Fruit fly (Drosophila melanogaster) whole organism, wandering third instar larva: ENCODE measurements around the gene Drak.

Source experiments
- Abd-B ChIP-seq: fragments of >200 bp; optimal IDR thresholded peaks from 2 replicates; lab custom pipeline; 2017; ENCODE audit warnings: missing biosample characterization, missing genetic modification characterization
- CG32264 ChIP-seq: fragments of 200-800 bp; sonication (Bioruptor generic); optimal IDR thresholded peaks from 2 replicates; lab custom pipeline; 2016; ENCODE audit warnings: missing biosample characterization, missing genetic modification characterization
- CG9705 ChIP-seq: fragments of 200-800 bp; sonication (Bioruptor generic); optimal IDR thresholded peaks from 2 replicates; lab custom pipeline; 2018; ENCODE audit warnings: missing biosample characterization, mild to moderate bottlenecking, missing genetic modification characterization
- Dfd ChIP-seq: fragments of >200 bp; optimal IDR thresholded peaks from 2 replicates; lab custom pipeline; 2017; ENCODE audit warnings: missing biosample characterization, missing genetic modification characterization
- GATAd ChIP-seq: sonication (Bioruptor generic); optimal IDR thresholded peaks from 2 replicates; lab custom pipeline; 2016; ENCODE audit warnings: missing biosample characterization, missing genetic modification characterization
- HLH106 ChIP-seq: fragments of 200-800 bp; optimal IDR thresholded peaks from 3 replicates; lab custom pipeline; 2019; ENCODE audit warnings: missing biosample characterization, mild to moderate bottlenecking, missing genetic modification characterization, moderate library complexity
- Hnf4 ChIP-seq: fragments of 200-800 bp; sonication (Bioruptor generic); optimal IDR thresholded peaks from 2 replicates; lab custom pipeline; 2016; ENCODE audit warnings: missing biosample characterization, mild to moderate bottlenecking, missing genetic modification characterization
- Hr83 ChIP-seq: fragments of 200-300 bp; sonication (Bioruptor generic); optimal IDR thresholded peaks from 2 replicates; lab custom pipeline; 2016; ENCODE audit warnings: missing biosample characterization, mild to moderate bottlenecking, missing genetic modification characterization, moderate library complexity; ENCODE audit not compliant: poor library complexity, severe bottlenecking
- Mio ChIP-seq: sonication (Bioruptor generic); optimal IDR thresholded peaks from 2 replicates; lab custom pipeline; 2016; ENCODE audit warnings: missing biosample characterization, missing genetic modification characterization
- Myc ChIP-seq: fragments of >200 bp; optimal IDR thresholded peaks from 2 replicates; lab custom pipeline; 2017
- N ChIP-seq: fragments of >200 bp; optimal IDR thresholded peaks from 2 replicates; lab custom pipeline; 2018; ENCODE audit warnings: missing biosample characterization, missing external identifiers, missing genetic modification characterization
- OdsH ChIP-seq: fragments of 200-800 bp; sonication (Bioruptor generic); optimal IDR thresholded peaks from 2 replicates; lab custom pipeline; 2016; ENCODE audit warnings: missing biosample characterization, mild to moderate bottlenecking, missing genetic modification characterization
- Rel ChIP-seq, 2 experiments: fragments of 200-800 bp; sonication (Bioruptor generic) in 1 of 2; optimal IDR thresholded peaks; 2 replicates in 1 of 2; 3 replicates in 1 of 2; lab custom pipeline; 2016 to 2019; ENCODE audit warnings: mild to moderate bottlenecking in 2 of 2, missing biosample characterization in 2 of 2, missing genetic modification characterization in 2 of 2, moderate library complexity in 1 of 2
- Sp1 ChIP-seq: fragments of 200-800 bp; sonication (Bioruptor generic); optimal IDR thresholded peaks from 3 replicates; lab custom pipeline; 2019; ENCODE audit warnings: missing biosample characterization, mild to moderate bottlenecking, missing genetic modification characterization, moderate library complexity
- Vsx2 ChIP-seq: fragments of 200-300, 225-300 bp; sonication (Bioruptor generic); optimal IDR thresholded peaks from 2 replicates; lab custom pipeline; 2018; ENCODE audit warnings: missing biosample characterization, missing genetic modification characterization; ENCODE audit not compliant: partially characterized antibody
- br ChIP-seq: fragments of 200-800 bp; sonication (Bioruptor generic); optimal IDR thresholded peaks from 2 replicates; lab custom pipeline; 2016; ENCODE audit warnings: missing biosample characterization, missing genetic modification characterization
- dl ChIP-seq, 2 experiments: fragments of 175-275, 200-275 bp in 1 of 2; fragments of 200-275 bp in 1 of 2; sonication (Bioruptor generic); optimal IDR thresholded peaks; lab custom pipeline; 2018; ENCODE audit warnings: mild to moderate bottlenecking in 2 of 2, missing biosample characterization in 2 of 2, missing genetic modification characterization in 2 of 2, moderate library complexity in 2 of 2; ENCODE audit not compliant: partially characterized antibody in 2 of 2, insufficient read depth in 1 of 2
- dmrt93B ChIP-seq: fragments of 200-800 bp; sonication (Bioruptor generic); optimal IDR thresholded peaks from 2 replicates; lab custom pipeline; 2018; ENCODE audit warnings: missing biosample characterization, mild to moderate bottlenecking, missing genetic modification characterization
- dsf ChIP-seq: sonication (Bioruptor generic); optimal IDR thresholded peaks from 2 replicates; lab custom pipeline; 2016; ENCODE audit warnings: missing biosample characterization, missing genetic modification characterization, borderline replicate concordance
- ey ChIP-seq: fragments of 200-800 bp; sonication (Bioruptor generic); optimal IDR thresholded peaks from 2 replicates; lab custom pipeline; 2016; ENCODE audit warnings: missing biosample characterization, missing genetic modification characterization
- foxo ChIP-seq, 2 experiments: fragments of 200-800 bp; sonication (Bioruptor generic); optimal IDR thresholded peaks; 2 replicates in 1 of 2; 3 replicates in 1 of 2; lab custom pipeline; 2016 to 2017; ENCODE audit warnings: missing biosample characterization in 2 of 2, missing genetic modification characterization in 2 of 2
- fru ChIP-seq: fragments of 200-800 bp; sonication (Bioruptor generic); optimal IDR thresholded peaks from 3 replicates; lab custom pipeline; 2016; ENCODE audit warnings: missing biosample characterization, mild to moderate bottlenecking, missing genetic modification characterization
- h ChIP-seq: fragments of 200-800 bp; sonication (Bioruptor generic); optimal IDR thresholded peaks from 3 replicates; lab custom pipeline; 2016; ENCODE audit warnings: missing biosample characterization, mild to moderate bottlenecking, missing genetic modification characterization
- jim ChIP-seq: fragments of 175-275, 200-325 bp; sonication (Bioruptor generic); optimal IDR thresholded peaks from 2 replicates; lab custom pipeline; 2016; ENCODE audit warnings: missing biosample characterization, mild to moderate bottlenecking, missing genetic modification characterization
- pan ChIP-seq: fragments of >200 bp; optimal IDR thresholded peaks from 2 replicates; lab custom pipeline; 2017
- psq ChIP-seq: fragments of 200-800 bp; sonication (Bioruptor generic); optimal IDR thresholded peaks from 3 replicates; lab custom pipeline; 2017; ENCODE audit warnings: missing biosample characterization, mild to moderate bottlenecking, missing genetic modification characterization, moderate library complexity
- rgr ChIP-seq: fragments of 200-800 bp; sonication (Bioruptor generic); optimal IDR thresholded peaks from 3 replicates; lab custom pipeline; 2016; ENCODE audit warnings: missing biosample characterization, mild to moderate bottlenecking, missing genetic modification characterization
- sv ChIP-seq: fragments of 200-800 bp; sonication (Bioruptor generic); optimal IDR thresholded peaks from 3 replicates; lab custom pipeline; 2016; ENCODE audit warnings: missing biosample characterization, missing genetic modification characterization
- tai ChIP-seq: sonication (Bioruptor generic); optimal IDR thresholded peaks from 2 replicates; lab custom pipeline; 2016; ENCODE audit warnings: missing biosample characterization, missing genetic modification characterization
- usp ChIP-seq: fragments of >200 bp; optimal IDR thresholded peaks from 2 replicates; lab custom pipeline; 2017; ENCODE audit warnings: missing biosample characterization, missing genetic modification characterization
- woc ChIP-seq: sonication (Bioruptor generic); optimal IDR thresholded peaks from 2 replicates; lab custom pipeline; 2016; ENCODE audit warnings: missing biosample characterization, mild to moderate bottlenecking, missing genetic modification characterization

The Drak gene

dm6 chrX:11573529-11573928 lies 80.6 kb downstream of the Drak start, which contains the start of gene CG11696:
CG11696 (plus strand) TSS chrX:11573731.
- TF ChIP-seq Abd-B, result no peak
- peak; percentile 62 for TF ChIP-seq Myc
- TF ChIP-seq CG32264, result no peak
- TF ChIP-seq, all 38 proteins: peak for 1

DNA sequence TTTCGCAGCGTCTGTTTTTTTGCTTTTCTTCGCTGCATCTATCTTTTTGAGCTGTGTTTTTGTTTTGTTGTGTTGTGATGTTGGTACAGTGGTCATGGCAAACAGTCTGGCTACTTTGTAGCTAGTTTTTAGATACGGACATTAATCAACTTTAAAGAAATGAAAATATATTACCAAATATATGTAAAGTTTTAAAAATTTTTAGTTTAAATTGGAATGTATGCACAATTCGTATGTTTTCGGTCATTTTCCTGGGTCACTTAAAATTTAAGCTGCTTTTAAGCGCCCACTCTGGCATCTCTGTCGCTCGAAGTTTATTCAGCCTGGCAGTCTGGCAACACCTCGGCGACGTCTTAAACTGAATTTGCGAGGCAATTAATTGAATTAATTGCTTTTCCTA lies 83.6 kb downstream of the Drak start, which contains the start of gene CG11695:
TSS of gene CG11695 (plus strand) at position 344 of the 400 bp plus-strand sequence.
- TF ChIP-seq CG9705 (peak; percentile 77), jim (GFP tag; lab: Kevin White, UChicago) (no peak), dmrt93B (peak; percentile 50), Myc (peak; percentile 94), ey (GFP tag; lab: Kevin White, UChicago) (peak; percentile 63), sv (GFP tag; lab: Kevin White, UChicago) (peak; percentile 41), HLH106 (tag; lab: Kevin White, UChicago) (peak; percentile 85), GATAd (GFP tag; lab: Kevin White, UChicago) (no peak), Hnf4 (no peak), Sp1 (GFP tag; lab: Kevin White, UChicago) (peak; percentile 75), foxo (GFP tag; optimal IDR thresholded peaks at IDR 0.05; lab: Kevin White, UChicago) (peak in 1 of 2 experiments; percentile 82), CG32264 (no peak), psq (GFP tag; lab: Kevin White, UChicago) (peak; percentile 58), br (peak; percentile 51), OdsH (peak; percentile 67), woc (peak; percentile 85), h (GFP tag; lab: Kevin White, UChicago) (peak; percentile 72), rgr (GFP tag; lab: Kevin White, UChicago) (peak; percentile 77), Mio (GFP tag; lab: Kevin White, UChicago) (no peak), N (GFP tag; lab: Kevin White, UChicago) (no peak), fru (GFP tag; lab: Kevin White, UChicago) (peak; percentile 64), Rel (GFP tag; optimal IDR thresholded peaks at IDR 0.05; lab: Kevin White, UChicago) (no peak), Rel (tag; optimal IDR thresholded peaks at IDR 0.05; lab: Kevin White, UChicago) (peak; percentile 48), tai (GFP tag; lab: Kevin White, UChicago) (no peak)

dm6 chrX:11578841-11579240 lies 85.9 kb downstream of the Drak start:
- TF ChIP-seq Dfd (GFP tag; lab: Kevin White, UChicago), result no peak
- TF ChIP-seq Myc, result peak; percentile 54

DNA sequence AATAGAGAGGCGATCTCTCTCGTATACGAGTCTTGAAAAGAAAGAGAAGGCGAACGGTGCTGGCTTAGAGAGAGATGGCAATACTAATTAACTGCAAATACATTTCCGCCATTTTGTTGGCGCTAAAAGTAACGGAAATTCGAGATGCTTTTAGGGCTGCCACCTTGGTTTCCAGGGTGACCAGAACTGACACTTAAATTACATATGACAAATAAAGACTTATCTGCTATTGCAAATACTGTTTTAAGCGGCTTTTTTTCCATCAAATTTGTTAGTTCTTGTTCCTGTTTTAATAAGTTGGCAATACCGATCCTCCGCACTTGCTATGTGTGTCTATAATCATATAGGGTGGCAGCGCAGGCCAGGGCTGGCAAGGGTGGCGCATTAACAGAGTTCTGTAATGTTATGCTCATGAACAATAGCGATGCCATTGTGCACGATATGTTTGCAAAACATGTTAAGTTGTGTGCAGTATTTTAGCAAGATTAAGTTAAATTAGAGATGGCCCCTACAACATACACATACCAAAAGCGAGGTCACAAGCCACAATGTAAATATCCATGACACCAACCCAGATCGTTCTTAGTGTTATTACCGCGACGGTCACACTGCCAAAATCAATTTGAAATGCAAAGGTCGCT lies 87.4 kb downstream of the Drak start, which contains the start of gene nod:
TSS of gene nod (plus strand) at position 573 of the 641 bp plus-strand sequence.
- no peak for TF ChIP-seq Vsx2
- TF ChIP-seq OdsH, result peak; percentile 29
- peak; percentile 43 for TF ChIP-seq Sp1 (GFP tag; lab: Kevin White, UChicago)
- peak; percentile 42 for TF ChIP-seq psq (GFP tag; lab: Kevin White, UChicago)
- peak; percentile 63 for TF ChIP-seq ey (GFP tag; lab: Kevin White, UChicago)
- no peak for TF ChIP-seq GATAd (GFP tag; lab: Kevin White, UChicago)
- TF ChIP-seq h (GFP tag; lab: Kevin White, UChicago), result peak; percentile 40
- TF ChIP-seq CG9705, result peak; percentile 36
- TF ChIP-seq jim (GFP tag; lab: Kevin White, UChicago), result no peak
- TF ChIP-seq woc, result no peak
- TF ChIP-seq CG32264, result no peak
- TF ChIP-seq dl (GFP tag; optimal IDR thresholded peaks at IDR 0.05; lab: Kevin White, UChicago; ENCODE audit: insufficient read depth in 1 of 2, partially characterized antibody in 2 of 2), result no peak
- peak; percentile 64 for TF ChIP-seq Hr83 (GFP tag; lab: Kevin White, UChicago)
- TF ChIP-seq foxo (GFP tag; optimal IDR thresholded peaks at IDR 0.05; lab: Kevin White, UChicago), result peak in 1 of 2 experiments; percentile 71
- peak; percentile 54 for TF ChIP-seq HLH106 (tag; lab: Kevin White, UChicago)
- TF ChIP-seq pan (lab: Kevin White, UChicago), result no peak
- TF ChIP-seq rgr (GFP tag; lab: Kevin White, UChicago), result peak; percentile 65
- TF ChIP-seq br, result peak; percentile 34
- TF ChIP-seq usp, result no peak
- TF ChIP-seq fru (GFP tag; lab: Kevin White, UChicago), result peak; percentile 74
- peak; percentile 38 for TF ChIP-seq sv (GFP tag; lab: Kevin White, UChicago)

- TF ChIP-seq Rel (GFP tag; optimal IDR thresholded peaks at IDR 0.05; lab: Kevin White, UChicago) (no peak), Rel (tag; optimal IDR thresholded peaks at IDR 0.05; lab: Kevin White, UChicago) (no peak), GATAd (GFP tag; lab: Kevin White, UChicago) (no peak), psq (GFP tag; lab: Kevin White, UChicago) (no peak), Hnf4 (no peak), fru (GFP tag; lab: Kevin White, UChicago) (no peak), h (GFP tag; lab: Kevin White, UChicago) (no peak), dsf (no peak), jim (GFP tag; lab: Kevin White, UChicago) (no peak)
Measured at dm6 chrX:11584075-11584474, 91.1 kb downstream of the Drak start, which contains the start of gene pkm. pkm (minus strand) TSS chrX:11584175.
